Worm (Caenorhabditis elegans): ENCODE results near the gene B0218.7.
A peak's percentile ranks its signal among the peaks of the same experiment; 100 is the strongest.
"Not testable (repeated sequence)": the region's sequence is repeated elsewhere in the genome, so short reads cannot be mapped to it uniquely, and the experiment has no call there.

The B0218.7 gene

ce11 chrIV:8138984-8139383 lies 26.9 kb downstream of the B0218.7 start, which contains the start of gene pmk-3:
pmk-3 (plus strand) TSS chrIV:8139219.
- TF ChIP-seq med-1 (GFP tag; optimal IDR thresholded peaks at IDR 0.05; ENCODE audit: insufficient read depth) (no peak), ref-1 (GFP tag; conservative IDR thresholded peaks at IDR 0.05) (no peak), T22C8.4 (GFP tag; IDR thresholded peaks at IDR 0.05) (no peak), flt-1 (GFP tag; IDR thresholded peaks at IDR 0.05) (no peak), tab-1 (GFP tag; IDR thresholded peaks at IDR 0.05) (no peak), ztf-23 (GFP tag; IDR thresholded peaks at IDR 0.05) (no peak)

DNA sequence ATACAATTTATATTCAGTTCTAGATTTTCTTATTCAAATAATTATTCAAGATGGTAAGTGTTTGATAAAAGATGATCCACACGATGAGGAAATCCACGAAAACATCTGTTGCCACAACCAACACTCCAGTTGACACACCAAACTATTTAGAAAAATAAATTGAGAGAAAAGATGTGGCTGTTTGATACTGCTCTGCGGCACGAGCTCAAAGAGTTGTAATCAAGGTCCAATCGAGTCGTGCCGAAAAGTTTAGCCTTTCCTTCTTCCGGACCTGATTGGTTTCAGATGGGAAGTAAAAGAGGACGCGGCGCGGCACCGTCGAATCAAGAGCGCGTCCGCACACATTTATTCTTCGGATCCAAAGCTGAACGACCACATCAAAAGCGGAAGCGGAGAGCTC lies 29.3 kb downstream of the B0218.7 start:
- no peak for TF ChIP-seq ztf-23 (GFP tag; IDR thresholded peaks at IDR 0.05)
- no peak for TF ChIP-seq med-1 (GFP tag; optimal IDR thresholded peaks at IDR 0.05; ENCODE audit: insufficient read depth)
- no peak for TF ChIP-seq cog-1 (tag; optimal IDR thresholded peaks at IDR 0.05)
- no peak for TF ChIP-seq tab-1 (GFP tag; IDR thresholded peaks at IDR 0.05)
- no peak for TF ChIP-seq ztf-29 (GFP tag; IDR thresholded peaks at IDR 0.05)
- no peak for TF ChIP-seq klf-2 (GFP tag; conservative IDR thresholded peaks at IDR 0.05)
- no peak for TF ChIP-seq ref-1 (GFP tag; conservative IDR thresholded peaks at IDR 0.05)
- TF ChIP-seq T22C8.4 (GFP tag; IDR thresholded peaks at IDR 0.05) = no peak
- no peak for TF ChIP-seq flt-1 (GFP tag; IDR thresholded peaks at IDR 0.05)

ce11 chrIV:8136005-8136512 lies 29.8 kb downstream of the B0218.7 start, which contains the start of the genes isp-1 and islo-1:
isp-1 (minus strand) TSS chrIV:8136055.
islo-1 (plus strand) TSS chrIV:8136389.
- TF ChIP-seq ref-1 (GFP tag; conservative IDR thresholded peaks at IDR 0.05) = no peak
- TF ChIP-seq cog-1 (tag; optimal IDR thresholded peaks at IDR 0.05) = no peak
- 0 out of 2 replicates have a peak, but pooled peaks have one; percentile 31 for TF ChIP-seq ztf-23 (GFP tag; IDR thresholded peaks at IDR 0.05)
- TF ChIP-seq tab-1 (GFP tag; IDR thresholded peaks at IDR 0.05) = 0 out of 2 replicates have a peak, but pooled peaks have one; percentile 16
- no peak for TF ChIP-seq T22C8.4 (GFP tag; IDR thresholded peaks at IDR 0.05)
- no peak for TF ChIP-seq med-1 (GFP tag; optimal IDR thresholded peaks at IDR 0.05; ENCODE audit: insufficient read depth)
- TF ChIP-seq ztf-29 (GFP tag; IDR thresholded peaks at IDR 0.05) = no peak
- no peak for TF ChIP-seq klf-2 (GFP tag; conservative IDR thresholded peaks at IDR 0.05)
- TF ChIP-seq flt-1 (GFP tag; IDR thresholded peaks at IDR 0.05) = no peak

- TF ChIP-seq flt-1 (GFP tag; IDR thresholded peaks at IDR 0.05) (no peak), T22C8.4 (GFP tag; IDR thresholded peaks at IDR 0.05) (no peak), med-1 (GFP tag; optimal IDR thresholded peaks at IDR 0.05; ENCODE audit: insufficient read depth) (no peak), tab-1 (GFP tag; IDR thresholded peaks at IDR 0.05) (no peak), ref-1 (GFP tag; conservative IDR thresholded peaks at IDR 0.05) (no peak), ztf-29 (GFP tag; IDR thresholded peaks at IDR 0.05) (no peak), ztf-23 (GFP tag; IDR thresholded peaks at IDR 0.05) (no peak), klf-2 (GFP tag; conservative IDR thresholded peaks at IDR 0.05) (no peak), cog-1 (tag; optimal IDR thresholded peaks at IDR 0.05) (no peak)
Measured at ce11 chrIV:8133536-8133935, 32.3 kb downstream of the B0218.7 start, which contains the start of gene sph-1. sph-1 (minus strand) TSS chrIV:8133558.

DNA sequence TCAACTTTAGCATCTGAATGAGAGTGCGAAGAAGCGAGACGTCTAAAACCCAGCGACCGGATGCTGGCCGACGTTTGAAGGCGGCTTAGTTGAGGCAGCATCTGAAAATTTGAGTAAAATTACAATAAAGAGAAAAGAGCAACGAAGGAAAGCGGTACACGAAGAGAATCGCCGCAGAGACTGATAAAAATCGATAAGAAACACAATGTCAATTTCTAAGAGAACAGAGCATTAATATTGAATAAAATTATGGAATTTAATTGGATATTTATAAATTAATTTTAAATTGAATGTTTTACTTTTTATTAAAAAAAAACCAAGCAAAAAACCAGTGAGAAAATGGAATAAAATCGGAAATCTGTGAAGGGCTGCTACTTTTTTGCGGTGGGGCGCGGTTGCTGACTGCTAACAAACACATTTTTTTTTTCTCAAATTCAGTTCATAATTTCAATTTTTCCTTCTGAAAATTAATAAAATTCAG lies 35.7 kb downstream of the B0218.7 start, which contains the start of the genes ndub-11 and moc-3:
Gene ndub-11, minus strand, starts transcription at position 101 of the 481 bp plus-strand sequence.
Gene moc-3, plus strand, starts transcription at position 431 of the 481 bp plus-strand sequence.
- TF ChIP-seq cog-1 (tag; optimal IDR thresholded peaks at IDR 0.05) = no peak
- no peak for TF ChIP-seq flt-1 (GFP tag; IDR thresholded peaks at IDR 0.05)
- no peak for TF ChIP-seq ref-1 (GFP tag; conservative IDR thresholded peaks at IDR 0.05)
- no peak for TF ChIP-seq med-1 (GFP tag; optimal IDR thresholded peaks at IDR 0.05; ENCODE audit: insufficient read depth)
- TF ChIP-seq klf-2 (GFP tag; conservative IDR thresholded peaks at IDR 0.05) = no peak
- TF ChIP-seq T22C8.4 (GFP tag; IDR thresholded peaks at IDR 0.05) = no peak
- no peak for TF ChIP-seq ztf-29 (GFP tag; IDR thresholded peaks at IDR 0.05)
- no peak for TF ChIP-seq ztf-23 (GFP tag; IDR thresholded peaks at IDR 0.05)
- no peak for TF ChIP-seq tab-1 (GFP tag; IDR thresholded peaks at IDR 0.05)

ce11 chrIV:8127430-8127829 lies 38.4 kb downstream of the B0218.7 start:
- TF ChIP-seq flt-1 (GFP tag; IDR thresholded peaks at IDR 0.05) (no peak), T22C8.4 (GFP tag; IDR thresholded peaks at IDR 0.05) (no peak), ztf-23 (GFP tag; IDR thresholded peaks at IDR 0.05) (no peak), ref-1 (GFP tag; conservative IDR thresholded peaks at IDR 0.05) (no peak)

- TF ChIP-seq ztf-29 (GFP tag; IDR thresholded peaks at IDR 0.05) (no peak), flt-1 (GFP tag; IDR thresholded peaks at IDR 0.05) (no peak), klf-2 (GFP tag; conservative IDR thresholded peaks at IDR 0.05) (no peak)
Measured at ce11 chrIV:8126902-8127301, 38.9 kb downstream of the B0218.7 start, which contains the start of gene ceph-41. ceph-41 (plus strand) TSS chrIV:8127202.

ce11 chrIV:8122349-8122748 lies 43.5 kb downstream of the B0218.7 start, which contains the start of gene erp-44.3:
erp-44.3 (plus strand) TSS chrIV:8122649.
- TF ChIP-seq tab-1 (GFP tag; IDR thresholded peaks at IDR 0.05); flt-1 (GFP tag; IDR thresholded peaks at IDR 0.05); ref-1 (GFP tag; conservative IDR thresholded peaks at IDR 0.05): not testable (repeated sequence)

DNA sequence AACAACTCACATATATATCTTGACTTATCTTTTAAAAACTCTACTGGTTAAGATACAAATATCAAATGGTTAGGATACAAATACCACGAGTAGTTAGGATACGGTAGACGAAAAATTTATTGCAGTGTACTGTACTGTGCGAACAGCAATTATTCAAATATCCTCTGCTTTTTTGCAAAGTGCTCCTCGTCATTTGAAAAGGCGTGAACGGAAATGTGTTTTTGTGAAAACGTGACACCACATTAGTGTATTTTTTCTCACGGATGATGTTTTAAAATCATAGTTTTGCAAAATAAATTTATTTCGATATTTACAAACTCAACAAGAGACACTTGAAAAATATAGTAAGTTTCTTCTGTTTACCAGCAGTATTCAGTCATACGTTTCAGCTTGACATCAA lies 47.1 kb downstream of the B0218.7 start, which contains the start of gene F42G8.8:
Gene F42G8.8, plus strand, starts transcription at position 301 of the 400 bp plus-strand sequence.
- TF ChIP-seq ref-1 (GFP tag; conservative IDR thresholded peaks at IDR 0.05) = no peak
- TF ChIP-seq ztf-23 (GFP tag; IDR thresholded peaks at IDR 0.05) = no peak
- no peak for TF ChIP-seq flt-1 (GFP tag; IDR thresholded peaks at IDR 0.05)
- TF ChIP-seq ztf-29 (GFP tag; IDR thresholded peaks at IDR 0.05) = no peak
- TF ChIP-seq med-1 (GFP tag; optimal IDR thresholded peaks at IDR 0.05; ENCODE audit: insufficient read depth) = no peak
- TF ChIP-seq T22C8.4 (GFP tag; IDR thresholded peaks at IDR 0.05) = no peak
- TF ChIP-seq cog-1 (tag; optimal IDR thresholded peaks at IDR 0.05) = no peak
- TF ChIP-seq klf-2 (GFP tag; conservative IDR thresholded peaks at IDR 0.05) = no peak
- TF ChIP-seq tab-1 (GFP tag; IDR thresholded peaks at IDR 0.05) = no peak

- TF ChIP-seq ztf-23 (GFP tag; IDR thresholded peaks at IDR 0.05) = no peak
- TF ChIP-seq flt-1 (GFP tag; IDR thresholded peaks at IDR 0.05) = no peak
Measured at ce11 chrIV:8115462-8115861, 50.4 kb downstream of the B0218.7 start, which contains the start of gene irld-8. irld-8 (plus strand) TSS chrIV:8115762.

Data from whole organism, midembryonic.